Worm (Caenorhabditis elegans): ENCODE data around the gene F41E7.7.

The F41E7.7 gene

DNA sequence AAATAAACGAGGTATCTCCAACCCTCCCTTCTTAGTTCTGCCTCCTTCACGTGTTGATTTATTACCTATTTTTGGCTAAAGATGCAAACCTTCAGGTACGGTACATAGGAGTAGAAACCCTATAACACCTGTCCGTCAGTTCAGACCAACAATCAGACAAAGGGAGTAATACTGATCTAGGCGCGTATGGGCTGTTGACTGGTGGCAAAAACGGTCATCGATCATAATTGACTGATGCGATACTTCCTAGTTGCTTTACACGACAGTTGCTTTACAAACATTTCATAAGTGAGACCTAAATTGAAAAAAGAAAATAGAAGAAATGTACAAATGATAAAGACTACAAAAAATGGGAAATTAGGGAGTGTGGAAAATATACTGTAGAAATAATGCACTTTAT is 42.6 kb downstream of the F41E7.7 start:
- TF ChIP-seq dao-5 (tag; optimal IDR thresholded peaks at IDR 0.05) = no peak
- TF ChIP-seq him-1 (tag; optimal IDR thresholded peaks at IDR 0.05) = no peak
- no peak for TF ChIP-seq W03F9.2 (tag; optimal IDR thresholded peaks at IDR 0.05)

DNA sequence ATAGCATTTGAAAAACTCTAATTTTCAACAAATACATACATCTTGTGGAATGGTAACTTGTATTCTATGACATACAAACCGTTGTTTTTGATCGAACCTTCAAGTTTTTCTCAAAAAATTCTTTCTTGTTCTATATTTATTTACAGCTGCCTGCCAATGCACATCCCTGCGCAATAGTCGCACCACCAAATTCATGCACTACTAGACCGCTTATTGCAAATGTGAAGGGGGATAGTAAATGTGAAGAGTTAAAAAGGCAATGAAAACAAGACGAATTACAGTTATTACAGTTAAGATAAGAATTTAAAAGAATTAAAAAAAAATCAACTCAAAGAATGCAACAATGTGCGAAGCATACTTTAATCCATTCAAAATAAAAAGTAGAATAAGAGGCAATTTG is 46.3 kb downstream of the F41E7.7 start:
- TF ChIP-seq him-1 (tag; optimal IDR thresholded peaks at IDR 0.05) (no peak), W03F9.2 (tag; optimal IDR thresholded peaks at IDR 0.05) (no peak), dao-5 (tag; optimal IDR thresholded peaks at IDR 0.05) (no peak)

DNA sequence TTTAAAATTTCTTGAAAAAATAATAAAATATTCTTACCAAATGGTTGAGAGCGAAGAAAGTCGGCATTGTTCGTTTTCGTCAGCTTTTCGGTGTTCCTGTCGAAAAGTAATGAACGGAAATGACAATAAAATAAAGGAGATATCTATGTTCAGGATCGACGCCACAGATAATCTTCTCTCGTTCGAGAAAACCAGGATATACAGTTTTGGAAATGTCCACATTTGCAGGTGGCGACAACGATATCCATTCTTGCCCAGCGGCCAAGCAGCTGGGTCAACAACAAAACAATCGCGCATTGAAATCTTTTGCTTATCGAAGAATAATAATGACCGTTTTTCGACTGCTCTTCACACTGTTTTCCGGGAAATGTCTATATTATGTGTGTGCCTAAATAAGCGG is 48.1 kb downstream of the F41E7.7 start, which contains the start of gene R07E3.7:
Gene R07E3.7 (minus strand): TSS at position 101 of the 400 bp plus-strand sequence.
- no peak for TF ChIP-seq W03F9.2 (tag; optimal IDR thresholded peaks at IDR 0.05)
- TF ChIP-seq dao-5 (tag; optimal IDR thresholded peaks at IDR 0.05) = no peak
- TF ChIP-seq him-1 (tag; optimal IDR thresholded peaks at IDR 0.05) = no peak

DNA sequence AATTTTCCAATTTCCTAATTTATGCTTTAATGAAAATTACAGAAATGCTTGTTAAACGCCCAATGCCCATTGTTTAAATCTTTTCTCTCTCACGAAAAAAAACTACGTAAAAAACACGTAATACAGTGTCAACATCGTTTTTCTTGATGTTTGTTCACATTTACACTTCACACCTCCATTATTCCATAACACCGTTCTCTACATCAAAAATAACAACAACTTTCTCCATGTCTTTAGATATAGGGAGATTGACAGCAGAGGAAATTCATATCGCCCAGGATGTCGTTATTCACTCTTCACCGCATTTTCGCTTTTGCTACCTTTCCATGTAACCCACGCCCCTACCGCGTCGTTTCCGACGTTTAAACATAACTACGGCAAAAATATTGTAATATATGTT is 50.5 kb downstream of the F41E7.7 start, which contains the start of gene efhc-1:
Gene efhc-1 (plus strand): TSS at position 301 of the 400 bp plus-strand sequence.
- TF ChIP-seq W03F9.2 (tag; optimal IDR thresholded peaks at IDR 0.05) (no peak), dao-5 (tag; optimal IDR thresholded peaks at IDR 0.05) (no peak), him-1 (tag; optimal IDR thresholded peaks at IDR 0.05) (no peak)

Measured in whole organism, L4/young adult.